Worm (Caenorhabditis elegans) whole organism, midembryonic: ENCODE results near the gene Y39D8A.1.

Experiments
- T22C8.4 ChIP-seq: fragments of 200-800 bp; sonication (Bioruptor generic); IDR thresholded peaks from 2 replicates; pipeline ENCODE4 v1.3.6; 2022; ENCODE audit warnings: missing genetic modification characterization, missing compliant biosample characterization
- cog-1 ChIP-seq: sonication (generic microtip); optimal IDR thresholded peaks from 2 replicates; lab custom pipeline; 2016; ENCODE audit warnings: missing genetic modification characterization, missing compliant biosample characterization
- flt-1 ChIP-seq: fragments of 200-800 bp; sonication (Bioruptor generic); IDR thresholded peaks from 2 replicates; pipeline ENCODE4 v1.3.6; 2022; ENCODE audit warnings: missing genetic modification characterization, missing compliant biosample characterization
- klf-2 ChIP-seq: fragments of 200-800 bp; sonication (Bioruptor generic); conservative IDR thresholded peaks from 2 replicates; pipeline ENCODE4 v1.3.6; 2022; ENCODE audit warnings: missing genetic modification reagents, missing genetic modification characterization, missing compliant biosample characterization
- med-1 ChIP-seq: sonication (generic microtip); optimal IDR thresholded peaks from 2 replicates; lab custom pipeline; 2017; ENCODE audit warnings: missing genetic modification characterization, mild to moderate bottlenecking, missing compliant biosample characterization, antibody characterized with exemption, missing genetic modification reagents; ENCODE audit not compliant: insufficient read depth
- ref-1 ChIP-seq: fragments of 200-800 bp; sonication (Bioruptor generic); conservative IDR thresholded peaks from 2 replicates; pipeline ENCODE4 v1.3.6; 2022; ENCODE audit warnings: missing genetic modification reagents, missing genetic modification characterization, missing compliant biosample characterization
- tab-1 ChIP-seq: fragments of 200-800 bp; sonication (Bioruptor generic); IDR thresholded peaks from 2 replicates; pipeline ENCODE4 v1.3.6; 2022; ENCODE audit warnings: missing genetic modification characterization, missing compliant biosample characterization
- ztf-23 ChIP-seq: fragments of 200-800 bp; sonication (Bioruptor generic); IDR thresholded peaks from 2 replicates; pipeline ENCODE4 v1.3.6; 2022; ENCODE audit warnings: missing genetic modification reagents, missing genetic modification characterization, missing compliant biosample characterization
- ztf-29 ChIP-seq: fragments of 200-800 bp; sonication (Bioruptor generic); IDR thresholded peaks from 2 replicates; pipeline ENCODE4 v1.3.6; 2022; ENCODE audit warnings: missing genetic modification reagents, missing genetic modification characterization, missing compliant biosample characterization

The Y39D8A.1 gene

ce11 chrV:449130-449529, 30.6 kb downstream of the Y39D8A.1 start, which contains the start of gene srh-35:
Gene srh-35 (minus strand): TSS chrV:449230.
- TF ChIP-seq ztf-23 (GFP tag; lab: Robert Waterston, UW) = no peak
- no peak for TF ChIP-seq flt-1 (GFP tag; lab: Robert Waterston, UW)
- TF ChIP-seq klf-2 (GFP tag; lab: Robert Waterston, UW) = no peak
- TF ChIP-seq ref-1 (GFP tag; lab: Robert Waterston, UW) = no peak
- TF ChIP-seq ztf-29 (GFP tag; lab: Robert Waterston, UW) = no peak
- no peak for TF ChIP-seq med-1 (GFP tag; lab: Kevin White, UChicago)
- TF ChIP-seq T22C8.4 (GFP tag; lab: Robert Waterston, UW) = no peak
- TF ChIP-seq tab-1 (GFP tag; lab: Robert Waterston, UW) = no peak
- TF ChIP-seq cog-1 = no peak

ce11 chrV:449685-450084, 31.2 kb downstream of the Y39D8A.1 start, which contains the start of gene M02H5.8:
Gene M02H5.8 (plus strand): TSS chrV:449981.
- no peak for TF ChIP-seq ztf-29 (GFP tag; lab: Robert Waterston, UW)
- no peak for TF ChIP-seq ref-1 (GFP tag; lab: Robert Waterston, UW)
- TF ChIP-seq cog-1 = no peak
- no peak for TF ChIP-seq klf-2 (GFP tag; lab: Robert Waterston, UW)

ce11 chrV:450757-451501, 32.4 kb downstream of the Y39D8A.1 start, which contains the start of gene nhr-123:
Gene nhr-123 (plus strand): TSS chrV:451451.
- TF ChIP-seq klf-2 (GFP tag; lab: Robert Waterston, UW) = no peak
- no peak for TF ChIP-seq flt-1 (GFP tag; lab: Robert Waterston, UW)
- TF ChIP-seq ref-1 (GFP tag; lab: Robert Waterston, UW) = no peak
- TF ChIP-seq cog-1 = no peak
- TF ChIP-seq tab-1 (GFP tag; lab: Robert Waterston, UW) = no peak
- TF ChIP-seq ztf-29 (GFP tag; lab: Robert Waterston, UW) = no peak
- no peak for TF ChIP-seq ztf-23 (GFP tag; lab: Robert Waterston, UW)
- no peak for TF ChIP-seq med-1 (GFP tag; lab: Kevin White, UChicago)
- no peak for TF ChIP-seq T22C8.4 (GFP tag; lab: Robert Waterston, UW)

- TF ChIP-seq ref-1 (GFP tag; lab: Robert Waterston, UW) (no peak), flt-1 (GFP tag; lab: Robert Waterston, UW) (no peak), klf-2 (GFP tag; lab: Robert Waterston, UW) (no peak), cog-1 (no peak), T22C8.4 (GFP tag; lab: Robert Waterston, UW) (no peak), ztf-29 (GFP tag; lab: Robert Waterston, UW) (no peak), tab-1 (GFP tag; lab: Robert Waterston, UW) (no peak), ztf-23 (GFP tag; lab: Robert Waterston, UW) (no peak), med-1 (GFP tag; lab: Kevin White, UChicago) (no peak)
These were observed 35.0 kb downstream of the Y39D8A.1 start, which contains the start of gene nhr-98 for ce11 chrV:453569-453968. Gene nhr-98 (plus strand): TSS chrV:453869.

ce11 chrV:457839-458238, 39.3 kb downstream of the Y39D8A.1 start:
- TF ChIP-seq cog-1 (no peak), flt-1 (GFP tag; lab: Robert Waterston, UW) (no peak), ztf-29 (GFP tag; lab: Robert Waterston, UW) (no peak), klf-2 (GFP tag; lab: Robert Waterston, UW) (no peak), ztf-23 (GFP tag; lab: Robert Waterston, UW) (no peak)

ce11 chrV:459464-459863, 40.9 kb downstream of the Y39D8A.1 start, which contains the start of gene nhr-203:
Gene nhr-203 (plus strand): TSS chrV:459795.
- TF ChIP-seq T22C8.4 (GFP tag; lab: Robert Waterston, UW) (no peak), ztf-29 (GFP tag; lab: Robert Waterston, UW) (no peak), flt-1 (GFP tag; lab: Robert Waterston, UW) (no peak), klf-2 (GFP tag; lab: Robert Waterston, UW) (no peak), med-1 (GFP tag; lab: Kevin White, UChicago) (no peak), tab-1 (GFP tag; lab: Robert Waterston, UW) (no peak), cog-1 (no peak), ref-1 (GFP tag; lab: Robert Waterston, UW) (no peak), ztf-23 (GFP tag; lab: Robert Waterston, UW) (no peak)

ce11 chrV:462263-462662, 43.7 kb downstream of the Y39D8A.1 start, which contains the start of gene nhr-202:
Gene nhr-202 (plus strand): TSS chrV:462588.
- no peak for TF ChIP-seq tab-1 (GFP tag; lab: Robert Waterston, UW)
- no peak for TF ChIP-seq T22C8.4 (GFP tag; lab: Robert Waterston, UW)
- TF ChIP-seq klf-2 (GFP tag; lab: Robert Waterston, UW) = no peak
- TF ChIP-seq ztf-23 (GFP tag; lab: Robert Waterston, UW) = no peak
- no peak for TF ChIP-seq ref-1 (GFP tag; lab: Robert Waterston, UW)
- TF ChIP-seq ztf-29 (GFP tag; lab: Robert Waterston, UW) = no peak
- TF ChIP-seq cog-1 = no peak
- no peak for TF ChIP-seq med-1 (GFP tag; lab: Kevin White, UChicago)
- no peak for TF ChIP-seq flt-1 (GFP tag; lab: Robert Waterston, UW)

ce11 chrV:464800-465199, 46.3 kb downstream of the Y39D8A.1 start, which contains the start of gene nhr-201:
Gene nhr-201 (plus strand): TSS chrV:464828.
- TF ChIP-seq cog-1 (no peak), T22C8.4 (GFP tag; lab: Robert Waterston, UW) (no peak), med-1 (GFP tag; lab: Kevin White, UChicago) (no peak), ref-1 (GFP tag; lab: Robert Waterston, UW) (no peak), ztf-29 (GFP tag; lab: Robert Waterston, UW) (no peak), klf-2 (GFP tag; lab: Robert Waterston, UW) (no peak), tab-1 (GFP tag; lab: Robert Waterston, UW) (no peak), flt-1 (GFP tag; lab: Robert Waterston, UW) (no peak), ztf-23 (GFP tag; lab: Robert Waterston, UW) (no peak)

- TF ChIP-seq ztf-23 (GFP tag; lab: Robert Waterston, UW) (no peak), klf-2 (GFP tag; lab: Robert Waterston, UW) (no peak), ztf-29 (GFP tag; lab: Robert Waterston, UW) (no peak), tab-1 (GFP tag; lab: Robert Waterston, UW) (no peak), ref-1 (GFP tag; lab: Robert Waterston, UW) (no peak), T22C8.4 (GFP tag; lab: Robert Waterston, UW) (no peak), cog-1 (no peak), flt-1 (GFP tag; lab: Robert Waterston, UW) (no peak), med-1 (GFP tag; lab: Kevin White, UChicago) (no peak)
These were observed 46.8 kb downstream of the Y39D8A.1 start for ce11 chrV:465355-465754.
